Worm (Caenorhabditis elegans): ENCODE data around the gene C28H8.3.

ce11 chrIII:5940525-5940974 is 32.0 kb downstream of the C28H8.3 start:
- TF ChIP-seq W03F9.2 (tag; optimal IDR thresholded peaks at IDR 0.05) (peak; percentile 59), dao-5 (tag; optimal IDR thresholded peaks at IDR 0.05) (no peak), him-1 (tag; optimal IDR thresholded peaks at IDR 0.05) (peak; percentile 17)
